Fruit fly (Drosophila melanogaster) whole organism, embryonic: Measurements from ENCODE around the gene CG33060.

Experiments used
- C15 ChIP-seq: fragments of 200-800 bp; sonication (Bioruptor generic); IDR thresholded peaks from 3 replicates; pipeline ENCODE4 v1.3.6; 2022; ENCODE audit warnings: missing biosample characterization, missing genetic modification characterization
- CG10366 ChIP-seq: fragments of 200-800 bp; sonication (Bioruptor generic); IDR thresholded peaks from 2 replicates; pipeline ENCODE4 v1.3.6; 2022; ENCODE audit warnings: missing biosample characterization, missing genetic modification characterization
- CG10462 ChIP-seq: fragments of 200-800 bp; sonication (Bioruptor generic); optimal IDR thresholded peaks from 2 replicates; lab custom pipeline; 2016; ENCODE audit warnings: missing biosample characterization, missing genetic modification characterization
- CG11723 ChIP-seq: fragments of 200-800 bp; sonication (Bioruptor generic); optimal IDR thresholded peaks from 2 replicates; lab custom pipeline; 2017; ENCODE audit warnings: missing biosample characterization, mild to moderate bottlenecking, missing genetic modification characterization
- CG12236 ChIP-seq: fragments of 200-800 bp; sonication (Bioruptor generic); optimal IDR thresholded peaks from 2 replicates; lab custom pipeline; 2016; ENCODE audit warnings: missing biosample characterization, missing genetic modification characterization
- CG1233 ChIP-seq: fragments of 200-800 bp; sonication (Bioruptor generic); optimal IDR thresholded peaks from 4 replicates; lab custom pipeline; 2018; ENCODE audit warnings: missing biosample characterization, mild to moderate bottlenecking, missing genetic modification characterization
- CG12659 ChIP-seq: fragments of 200-800 bp; sonication (Bioruptor generic); optimal IDR thresholded peaks from 3 replicates; lab custom pipeline; 2017; ENCODE audit warnings: mild to moderate bottlenecking, missing biosample characterization, missing genetic modification reagents, missing genetic modification characterization
- CG13123 ChIP-seq: fragments of 200-800 bp; sonication (Bioruptor generic); optimal IDR thresholded peaks from 2 replicates; lab custom pipeline; 2016; ENCODE audit warnings: missing biosample characterization, missing genetic modification characterization
- CG14014 ChIP-seq: fragments of 200-800 bp; sonication (Bioruptor generic); IDR thresholded peaks from 2 replicates; pipeline ENCODE4 v1.3.6; 2022; ENCODE audit warnings: missing biosample characterization, missing genetic modification characterization
- CG14710 ChIP-seq: fragments of 200-800 bp; sonication (Bioruptor generic); optimal IDR thresholded peaks from 3 replicates; lab custom pipeline; 2019; ENCODE audit warnings: missing biosample characterization, mild to moderate bottlenecking, missing genetic modification characterization, moderate library complexity
- CG14860 ChIP-seq: fragments of 200-800 bp; sonication (Bioruptor generic); IDR thresholded peaks from 3 replicates; pipeline ENCODE4 v1.3.6; 2022; ENCODE audit warnings: missing biosample characterization, missing genetic modification characterization; ENCODE audit not compliant: partially characterized antibody
- CG14965 ChIP-seq: fragments of 200-800 bp; sonication (Bioruptor generic); optimal IDR thresholded peaks from 2 replicates; lab custom pipeline; 2016; ENCODE audit warnings: missing biosample characterization, missing genetic modification characterization, borderline replicate concordance
- CG17568 ChIP-seq: fragments of 200-800 bp; sonication (Bioruptor generic); optimal IDR thresholded peaks from 2 replicates; lab custom pipeline; 2018; ENCODE audit warnings: missing biosample characterization, mild to moderate bottlenecking, missing genetic modification characterization, moderate library complexity
- CG17912 ChIP-seq: fragments of 200-800 bp; sonication (Bioruptor generic); optimal IDR thresholded peaks from 2 replicates; lab custom pipeline; 2018; ENCODE audit warnings: missing biosample characterization, mild to moderate bottlenecking, missing genetic modification characterization
- CG33213 ChIP-seq: fragments of 200-800 bp; sonication (Bioruptor generic); optimal IDR thresholded peaks from 3 replicates; lab custom pipeline; 2016; ENCODE audit warnings: missing biosample characterization, missing genetic modification characterization
- CG4282 ChIP-seq: fragments of 200-800 bp; sonication (Bioruptor generic); optimal IDR thresholded peaks from 2 replicates; lab custom pipeline; 2016; ENCODE audit warnings: missing biosample characterization, missing genetic modification characterization
- CG4617 ChIP-seq: fragments of 200-800 bp; sonication (Bioruptor generic); optimal IDR thresholded peaks from 3 replicates; lab custom pipeline; 2016; ENCODE audit warnings: missing biosample characterization, missing genetic modification characterization, borderline replicate concordance
- CG4730 ChIP-seq: fragments of 200-800 bp; sonication (Bioruptor generic); IDR thresholded peaks from 2 replicates; pipeline ENCODE4 v1.3.6; 2022; ENCODE audit warnings: missing biosample characterization, missing genetic modification characterization
- CG4854 ChIP-seq: fragments of 200-800 bp; sonication (Bioruptor generic); optimal IDR thresholded peaks from 2 replicates; lab custom pipeline; 2016; ENCODE audit warnings: missing biosample characterization, missing genetic modification characterization, inconsistent platforms
- CG7963 ChIP-seq: fragments of 200-800 bp; sonication (Bioruptor generic); IDR thresholded peaks from 3 replicates; pipeline ENCODE4 v1.3.6; 2022; ENCODE audit warnings: missing biosample characterization, missing genetic modification characterization; ENCODE audit not compliant: partially characterized antibody
- CG9215 ChIP-seq: fragments of 200-800 bp; sonication (Bioruptor generic); IDR thresholded peaks from 2 replicates; pipeline ENCODE4 v1.3.6; 2022; ENCODE audit warnings: missing biosample characterization, missing genetic modification characterization
- Camta ChIP-seq: fragments of 200-800 bp; sonication (Bioruptor generic); optimal IDR thresholded peaks from 2 replicates; lab custom pipeline; 2016; ENCODE audit warnings: missing biosample characterization, missing genetic modification characterization
- D19A ChIP-seq: fragments of 200-800 bp; optimal IDR thresholded peaks from 3 replicates; lab custom pipeline; 2019; ENCODE audit warnings: missing biosample characterization, mild to moderate bottlenecking, missing genetic modification characterization, moderate library complexity
- Dad ChIP-seq: fragments of 200-800 bp; sonication (Bioruptor generic); optimal IDR thresholded peaks from 3 replicates; lab custom pipeline; 2016; ENCODE audit warnings: missing biosample characterization, missing genetic modification characterization
- Dek ChIP-seq: fragments of 200-800 bp; sonication (Bioruptor generic); optimal IDR thresholded peaks from 3 replicates; lab custom pipeline; 2019; ENCODE audit warnings: missing biosample characterization, mild to moderate bottlenecking, missing genetic modification characterization, moderate library complexity
- Fer3 ChIP-seq: fragments of 200-800 bp; sonication (Bioruptor generic); optimal IDR thresholded peaks from 2 replicates; lab custom pipeline; 2018; ENCODE audit warnings: missing biosample characterization, mild to moderate bottlenecking, missing genetic modification characterization, moderate library complexity
- HLHmδ ChIP-seq: fragments of 200-800 bp; sonication (Bioruptor generic); optimal IDR thresholded peaks from 2 replicates; lab custom pipeline; 2018; ENCODE audit warnings: missing biosample characterization, mild to moderate bottlenecking, missing genetic modification characterization, moderate library complexity
- HmgZ ChIP-seq: fragments of 200-800 bp; sonication (Bioruptor generic); optimal IDR thresholded peaks from 2 replicates; lab custom pipeline; 2018; ENCODE audit warnings: missing biosample characterization, mild to moderate bottlenecking, missing genetic modification characterization
- Myb ChIP-seq: fragments of 200-800 bp; sonication (Bioruptor generic); optimal IDR thresholded peaks from 2 replicates; lab custom pipeline; 2016; ENCODE audit warnings: missing biosample characterization, missing genetic modification characterization
- Xbp1 ChIP-seq: fragments of 200-800 bp; sonication (Bioruptor generic); optimal IDR thresholded peaks from 3 replicates; lab custom pipeline; 2016; ENCODE audit warnings: missing biosample characterization, mild to moderate bottlenecking, missing genetic modification characterization
- Xrp1 ChIP-seq: fragments of 200-800 bp; sonication (Bioruptor generic); IDR thresholded peaks from 2 replicates; pipeline ENCODE4 v1.3.6; 2022; ENCODE audit warnings: missing biosample characterization, missing genetic modification characterization
- al ChIP-seq: fragments of 200-800 bp; sonication (Bioruptor generic); IDR thresholded peaks from 2 replicates; pipeline ENCODE4 v1.3.6; 2022; ENCODE audit warnings: missing biosample characterization, missing genetic modification characterization
- ase ChIP-seq: fragments of 200-800 bp; sonication (Bioruptor generic); IDR thresholded peaks from 3 replicates; pipeline ENCODE4 v1.3.6; 2022; ENCODE audit warnings: missing biosample characterization, missing genetic modification characterization
- dm ChIP-seq: fragments of 200-800 bp; sonication (Bioruptor generic); optimal IDR thresholded peaks from 3 replicates; lab custom pipeline; 2016; ENCODE audit warnings: missing biosample characterization, missing genetic modification characterization
- eve ChIP-seq, 2 experiments: fragments of >200 bp; optimal IDR thresholded peaks; 2 replicates each; lab custom pipeline; 2017; ENCODE audit warnings: missing biosample characterization in 2 of 2, missing genetic modification characterization in 2 of 2
- fru ChIP-seq: fragments of >200 bp; optimal IDR thresholded peaks from 2 replicates; lab custom pipeline; 2017
- knrl ChIP-seq: fragments of 200-800 bp; sonication (Bioruptor generic); IDR thresholded peaks from 3 replicates; pipeline ENCODE4 v1.3.6; 2022; ENCODE audit warnings: missing biosample characterization, missing genetic modification characterization; ENCODE audit not compliant: partially characterized antibody
- pan ChIP-seq, 4 experiments: fragments of >200 bp in 3 of 4; fragments of 200-800 bp in 1 of 4; sonication (Bioruptor generic) in 1 of 4; optimal IDR thresholded peaks in 3 of 4; IDR thresholded peaks in 1 of 4; 2 replicates each; pipeline versions ENCODE4 v1.3.6 to Lab custom; 2017 to 2022; ENCODE audit warnings: missing biosample characterization in 2 of 4, missing genetic modification characterization in 2 of 4, mixed read lengths in 1 of 4
- phol ChIP-seq: fragments of 200-800 bp; sonication (Bioruptor generic); optimal IDR thresholded peaks from 3 replicates; lab custom pipeline; 2018; ENCODE audit warnings: missing biosample characterization, mild to moderate bottlenecking, missing genetic modification characterization, moderate library complexity
- prd ChIP-seq, 3 experiments: fragments of >200 bp in 2 of 3; fragments of 200-800 bp in 1 of 3; sonication (Bioruptor generic) in 1 of 3; optimal IDR thresholded peaks in 2 of 3; IDR thresholded peaks in 1 of 3; 2 replicates in 2 of 3; 3 replicates in 1 of 3; pipeline versions ENCODE4 v1.3.6 to Lab custom; 2017 to 2022; ENCODE audit warnings: missing biosample characterization in 1 of 3, missing genetic modification characterization in 1 of 3
- pros ChIP-seq: fragments of 200-800 bp; sonication (Bioruptor generic); optimal IDR thresholded peaks from 3 replicates; lab custom pipeline; 2019; ENCODE audit warnings: missing biosample characterization, mild to moderate bottlenecking, missing genetic modification characterization, moderate library complexity
- rib ChIP-seq: fragments of 200-800 bp; sonication (Bioruptor generic); IDR thresholded peaks from 2 replicates; pipeline ENCODE4 v1.3.6; 2022; ENCODE audit warnings: missing biosample characterization, missing genetic modification characterization
- scrt ChIP-seq: fragments of 200-800 bp; sonication (Bioruptor generic); optimal IDR thresholded peaks from 2 replicates; lab custom pipeline; 2018; ENCODE audit warnings: missing biosample characterization, mild to moderate bottlenecking, missing genetic modification characterization, moderate library complexity
- tio ChIP-seq: fragments of 200-800 bp; sonication (Bioruptor generic); optimal IDR thresholded peaks from 2 replicates; lab custom pipeline; 2017; ENCODE audit warnings: missing biosample characterization, missing genetic modification characterization, inconsistent platforms
- tna ChIP-seq: fragments of 200-800 bp; sonication (Bioruptor generic); IDR thresholded peaks from 2 replicates; pipeline ENCODE4 v1.3.6; 2022; ENCODE audit warnings: missing biosample characterization, missing genetic modification characterization; ENCODE audit not compliant: partially characterized antibody
- toy ChIP-seq: fragments of 200-800 bp; sonication (Bioruptor generic); IDR thresholded peaks from 2 replicates; pipeline ENCODE4 v1.3.6; 2022; ENCODE audit warnings: missing biosample characterization, missing genetic modification characterization
- tup ChIP-seq: fragments of 200-800 bp; sonication (Bioruptor generic); optimal IDR thresholded peaks from 2 replicates; lab custom pipeline; 2016; ENCODE audit warnings: missing biosample characterization, mild to moderate bottlenecking, missing genetic modification characterization, moderate library complexity
- unpg ChIP-seq: fragments of 200-800 bp; sonication (Bioruptor generic); optimal IDR thresholded peaks from 3 replicates; lab custom pipeline; 2018; ENCODE audit warnings: missing biosample characterization, mild to moderate bottlenecking, missing genetic modification characterization, moderate library complexity
- vvl ChIP-seq: fragments of 200-800 bp; sonication (Bioruptor generic); IDR thresholded peaks from 2 replicates; pipeline ENCODE4 v1.3.6; 2022; ENCODE audit warnings: missing biosample characterization, missing genetic modification characterization
- zen ChIP-seq: fragments of 200-800 bp; sonication (Bioruptor generic); optimal IDR thresholded peaks from 3 replicates; lab custom pipeline; 2018; ENCODE audit warnings: missing biosample characterization, mild to moderate bottlenecking, missing genetic modification characterization, moderate library complexity

CG33060 gene

dm6 chr3L:16309972-16310371, 20.9 kb upstream of the CG33060 start (continued):
- TF ChIP-seq CG10462 (GFP tag; lab: Kevin White, UChicago) (no peak), CG10366 (GFP tag; lab: Robert Waterston, UW) (0 out of 2 replicates have a peak, but pooled peaks have one; percentile 13), C15 (GFP tag; lab: Robert Waterston, UW) (no peak), HLHmδ (GFP tag; lab: Kevin White, UChicago) (no peak), CG13123 (GFP tag; lab: Kevin White, UChicago) (no peak), CG4854 (GFP tag; lab: Kevin White, UChicago) (no peak), phol (tag; lab: Kevin White, UChicago) (no peak), dm (GFP tag; lab: Kevin White, UChicago) (no peak), CG11723 (GFP tag; lab: Kevin White, UChicago) (no peak), CG14965 (GFP tag; lab: Kevin White, UChicago) (no peak), CG7963 (GFP tag; lab: Robert Waterston, UW) (no peak), Dad (GFP tag; lab: Kevin White, UChicago) (no peak), CG14014 (GFP tag; lab: Robert Waterston, UW) (peak; percentile 37; the same call in 1 of the 2 replicates), CG17912 (no peak), D19A (no peak), toy (GFP tag; lab: Robert Waterston, UW) (no peak), al (GFP tag; lab: Robert Waterston, UW) (0 out of 2 replicates have a peak, but pooled peaks have one; percentile 25), pros (GFP tag; lab: Kevin White, UChicago) (no peak), CG12236 (GFP tag; lab: Kevin White, UChicago) (no peak), CG4282 (GFP tag; lab: Kevin White, UChicago) (no peak), tup (GFP tag; lab: Kevin White, UChicago) (no peak), Myb (GFP tag; lab: Kevin White, UChicago) (peak; percentile 38), tna (GFP tag; lab: Robert Waterston, UW) (no peak), pan (optimal IDR thresholded peaks at IDR 0.05; lab: Kevin White, UChicago) (no peak), pan (GFP tag; optimal IDR thresholded peaks at IDR 0.05 in 1 of 2, IDR thresholded peaks at IDR 0.05 in 1 of 2) (no peak), tio (GFP tag; lab: Kevin White, UChicago) (no peak), unpg (peak; percentile 20), HmgZ (tag; lab: Kevin White, UChicago) (no peak), Camta (GFP tag; lab: Kevin White, UChicago) (no peak), Dek (no peak), CG4617 (GFP tag; lab: Kevin White, UChicago) (no peak), CG14860 (GFP tag; lab: Robert Waterston, UW) (no peak), vvl (GFP tag; lab: Robert Waterston, UW) (no peak; the same call in 1 of the 2 replicates), Xrp1 (GFP tag; lab: Robert Waterston, UW) (no peak), knrl (GFP tag; lab: Robert Waterston, UW) (no peak), CG14710 (no peak), fru (lab: Kevin White, UChicago) (no peak), CG9215 (GFP tag; lab: Robert Waterston, UW) (peak; percentile 42), CG12659 (GFP tag; lab: Kevin White, UChicago) (no peak), CG33213 (GFP tag; lab: Kevin White, UChicago) (no peak), CG4730 (GFP tag; lab: Robert Waterston, UW) (no peak), CG1233 (no peak), CG17568 (GFP tag; lab: Kevin White, UChicago) (no peak), prd (optimal IDR thresholded peaks at IDR 0.05; lab: Kevin White, UChicago) (no peak), prd (GFP tag; IDR thresholded peaks at IDR 0.05; lab: Robert Waterston, UW) (no peak), rib (GFP tag; lab: Robert Waterston, UW) (no peak), scrt (GFP tag; lab: Kevin White, UChicago) (no peak), zen (tag; lab: Kevin White, UChicago) (no peak), Xbp1 (GFP tag; lab: Kevin White, UChicago) (no peak), Fer3 (tag; lab: Kevin White, UChicago) (peak; percentile 2), eve (GFP tag; optimal IDR thresholded peaks at IDR 0.05; lab: Kevin White, UChicago) (no peak), ase (GFP tag; lab: Robert Waterston, UW) (no peak)
